Fruit fly (Drosophila melanogaster) whole organism: Measurements from ENCODE around the gene CG14014.

Experiments used
- CG8478 ChIP-seq: fragments of >200 bp; optimal IDR thresholded peaks from 2 replicates; lab custom pipeline; 2018; ENCODE audit warnings: inconsistent platforms
- Dll ChIP-seq: fragments of >200 bp; optimal IDR thresholded peaks from 2 replicates; lab custom pipeline; 2017
- EcR ChIP-seq, 2 experiments: fragments of >200 bp; optimal IDR thresholded peaks; 2 replicates each; lab custom pipeline; 2017; ENCODE audit warnings: missing biosample characterization in 2 of 2, missing genetic modification characterization in 2 of 2, missing genetic modification reagents in 2 of 2
- pan ChIP-seq: fragments of >200 bp; optimal IDR thresholded peaks from 2 replicates; lab custom pipeline; 2017
- psq ChIP-seq: fragments of >200 bp; optimal IDR thresholded peaks from 2 replicates; lab custom pipeline; 2017
- usp ChIP-seq: fragments of >200 bp; optimal IDR thresholded peaks from 2 replicates; lab custom pipeline; 2017; ENCODE audit warnings: missing biosample characterization, missing genetic modification characterization, mixed read lengths

dm6 chr2L:5546207-5546517, 4.5 kb downstream of the CG14014 start:
- TF ChIP-seq usp (GFP tag; lab: Kevin White, UChicago) (no peak), Dll (no peak), EcR (GFP tag; optimal IDR thresholded peaks at IDR 0.05; lab: Kevin White, UChicago) (no peak), CG8478 (lab: Kevin White, UChicago) (no peak), pan (lab: Kevin White, UChicago) (no peak), psq (no peak)
